Worm (Caenorhabditis elegans) whole organism, L4 larva: ENCODE measurements around the gene H41C03.3.

Experiments
- D1046.2 ChIP-seq: fragments of 200-800 bp; sonication (Bioruptor generic); IDR thresholded peaks from 2 replicates; pipeline ENCODE4 v1.3.6; 2022; ENCODE audit warnings: missing genetic modification characterization, missing compliant biosample characterization
- F10B5.3 ChIP-seq: sonication (generic microtip); optimal IDR thresholded peaks from 2 replicates; lab custom pipeline; 2016; ENCODE audit warnings: mild to moderate bottlenecking, missing genetic modification characterization, missing compliant biosample characterization
- T20F7.1 ChIP-seq: fragments of 200-800 bp; sonication (Bioruptor generic); optimal IDR thresholded peaks from 2 replicates; lab custom pipeline; 2018; ENCODE audit warnings: mild to moderate bottlenecking, missing genetic modification characterization, missing compliant biosample characterization
- Y5F2A.4 ChIP-seq: fragments of 200-800 bp; sonication (Bioruptor generic); optimal IDR thresholded peaks from 2 replicates; lab custom pipeline; 2018; ENCODE audit warnings: mild to moderate bottlenecking, missing genetic modification characterization, missing compliant biosample characterization
- Y75B8A.6 ChIP-seq: fragments of 200-800 bp; sonication (Bioruptor generic); IDR thresholded peaks from 2 replicates; pipeline ENCODE4 v1.3.6; 2022; ENCODE audit warnings: missing genetic modification reagents, missing genetic modification characterization, missing compliant biosample characterization
- ZK337.2 ChIP-seq: fragments of 200-800 bp; sonication (Bioruptor generic); IDR thresholded peaks from 2 replicates; pipeline ENCODE4 v1.3.6; 2022; ENCODE audit warnings: missing genetic modification reagents, missing genetic modification characterization, missing compliant biosample characterization
- ZK546.5 ChIP-seq, 2 experiments: sonication (generic microtip); optimal IDR thresholded peaks; 2 replicates each; lab custom pipeline; 2017; ENCODE audit warnings: missing biosample characterization in 2 of 2, missing genetic modification characterization in 2 of 2
- aha-1 ChIP-seq: fragments of 150-350 bp; peaks from one replicate; lab custom pipeline; 2014; ENCODE audit warnings: missing biosample characterization, missing genetic modification characterization
- ama-1 ChIP-seq: fragments of 150-350 bp; optimal IDR thresholded peaks from 2 replicates; lab custom pipeline; 2014; ENCODE audit warnings: inconsistent platforms, mixed read lengths
- arid-1 ChIP-seq: fragments of 200-800 bp; sonication (Bioruptor generic); conservative IDR thresholded peaks from 2 replicates; pipeline ENCODE4 v1.3.6; 2022; ENCODE audit warnings: missing genetic modification reagents, missing genetic modification characterization, missing compliant biosample characterization
- ceh-20 ChIP-seq: fragments of 200-800 bp; sonication (Bioruptor generic); IDR thresholded peaks from 2 replicates; pipeline ENCODE4 v1.3.6; 2022; ENCODE audit warnings: missing genetic modification reagents, missing genetic modification characterization, missing compliant biosample characterization
- ceh-28 ChIP-seq: fragments of 150-350 bp; optimal IDR thresholded peaks from 2 replicates; lab custom pipeline; 2014; ENCODE audit warnings: missing biosample characterization, missing genetic modification reagents, missing genetic modification characterization
- ceh-62 ChIP-seq: sonication (generic microtip); optimal IDR thresholded peaks from 2 replicates; lab custom pipeline; 2017; ENCODE audit warnings: missing biosample characterization, missing genetic modification characterization
- daf-16 ChIP-seq, 3 experiments: sonication (generic microtip); optimal IDR thresholded peaks; 2 replicates each; lab custom pipeline; 2016 to 2017; ENCODE audit warnings: missing genetic modification characterization in 3 of 3, missing genetic modification reagents in 3 of 3, mild to moderate bottlenecking in 2 of 3, missing compliant biosample characterization in 2 of 3, missing biosample characterization in 1 of 3, moderate library complexity in 1 of 3
- daf-19 ChIP-seq: fragments of 200-800 bp; sonication (Bioruptor generic); conservative IDR thresholded peaks from 2 replicates; pipeline ENCODE4 v1.3.6; 2022; ENCODE audit warnings: missing genetic modification characterization, missing compliant biosample characterization
- dmd-6 ChIP-seq: fragments of 200-800 bp; sonication (Bioruptor generic); IDR thresholded peaks from 2 replicates; pipeline ENCODE4 v1.3.6; 2022; ENCODE audit warnings: missing genetic modification reagents, missing genetic modification characterization, missing compliant biosample characterization
- dmd-9 ChIP-seq: fragments of 200-800 bp; sonication (Bioruptor generic); IDR thresholded peaks from 2 replicates; pipeline ENCODE4 v1.3.6; 2022; ENCODE audit warnings: missing genetic modification reagents, missing genetic modification characterization, missing compliant biosample characterization
- dpl-1 ChIP-seq: fragments of 150-350 bp; optimal IDR thresholded peaks from 2 replicates; lab custom pipeline; 2014; ENCODE audit warnings: missing biosample characterization, missing genetic modification reagents, missing genetic modification characterization
- duxl-1 ChIP-seq: sonication (generic microtip); optimal IDR thresholded peaks from 2 replicates; lab custom pipeline; 2016; ENCODE audit warnings: mild to moderate bottlenecking, missing genetic modification characterization, moderate library complexity, missing compliant biosample characterization; ENCODE audit not compliant: poor library complexity
- dve-1 ChIP-seq: sonication (generic microtip); optimal IDR thresholded peaks from 2 replicates; lab custom pipeline; 2017; ENCODE audit warnings: antibody characterized with exemption, mild to moderate bottlenecking, missing genetic modification characterization, missing compliant biosample characterization; ENCODE audit not compliant: insufficient read depth
- egl-43 ChIP-seq: fragments of 200-800 bp; sonication (Bioruptor generic); IDR thresholded peaks from 2 replicates; pipeline ENCODE4 v1.3.6; 2022; ENCODE audit warnings: missing genetic modification reagents, missing genetic modification characterization, missing compliant biosample characterization
- gei-8 ChIP-seq: fragments of 200-800 bp; sonication (Bioruptor generic); optimal IDR thresholded peaks from 2 replicates; lab custom pipeline; 2018; ENCODE audit warnings: mild to moderate bottlenecking, missing genetic modification characterization, missing compliant biosample characterization
- hlh-30 ChIP-seq: sonication (generic microtip); optimal IDR thresholded peaks from 2 replicates; lab custom pipeline; 2017; ENCODE audit warnings: antibody characterized with exemption, mild to moderate bottlenecking, missing genetic modification characterization, missing compliant biosample characterization; ENCODE audit not compliant: insufficient read depth
- hmg-1.1 ChIP-seq: fragments of 200-800 bp; sonication (Bioruptor generic); IDR thresholded peaks from 2 replicates; pipeline ENCODE4 v1.3.6; 2022; ENCODE audit warnings: missing genetic modification reagents, missing genetic modification characterization, missing compliant biosample characterization
- jun-1 ChIP-seq: fragments of 150-350 bp; optimal IDR thresholded peaks from 2 replicates; lab custom pipeline; 2014; ENCODE audit warnings: missing biosample characterization, missing genetic modification reagents, missing genetic modification characterization
- lim-7 ChIP-seq: fragments of 200-800 bp; sonication (Bioruptor generic); IDR thresholded peaks from 2 replicates; pipeline ENCODE4 v1.3.6; 2022; ENCODE audit warnings: missing genetic modification characterization, missing compliant biosample characterization
- lin-1 ChIP-seq: fragments of 200-800 bp; sonication (Bioruptor generic); IDR thresholded peaks from 2 replicates; pipeline ENCODE4 v1.3.6; 2022; ENCODE audit warnings: missing genetic modification reagents, missing genetic modification characterization, missing compliant biosample characterization
- lin-29 ChIP-seq: fragments of 200-800 bp; sonication (Bioruptor generic); IDR thresholded peaks from 2 replicates; pipeline ENCODE4 v1.3.6; 2022; ENCODE audit warnings: missing genetic modification reagents, missing genetic modification characterization, missing compliant biosample characterization
- lin-39 ChIP-seq: fragments of 150-350 bp; optimal IDR thresholded peaks from 2 replicates; lab custom pipeline; 2014; ENCODE audit warnings: missing biosample characterization, missing genetic modification reagents, missing genetic modification characterization
- lsy-2 ChIP-seq, 2 experiments: fragments of 150-350 bp in 1 of 2; sonication (generic microtip) in 1 of 2; optimal IDR thresholded peaks; 2 replicates each; lab custom pipeline; 2014 to 2017; ENCODE audit warnings: missing biosample characterization in 2 of 2, missing genetic modification characterization in 2 of 2
- madf-5 ChIP-seq, 2 experiments: fragments of 200-800 bp; sonication (Bioruptor generic); IDR thresholded peaks; 2 replicates each; pipeline ENCODE4 v1.3.6; 2022; ENCODE audit warnings: missing compliant biosample characterization in 2 of 2, missing genetic modification characterization in 2 of 2
- mdt-29 ChIP-seq: fragments of 200-800 bp; sonication (Bioruptor generic); IDR thresholded peaks from 2 replicates; pipeline ENCODE4 v1.3.6; 2022; ENCODE audit warnings: missing genetic modification reagents, missing genetic modification characterization, missing compliant biosample characterization
- mxl-2 ChIP-seq: fragments of 200-800 bp; sonication (Bioruptor generic); conservative IDR thresholded peaks from 2 replicates; pipeline ENCODE4 v1.3.6; 2022; ENCODE audit warnings: missing genetic modification reagents, missing genetic modification characterization, missing compliant biosample characterization
- nhr-111 ChIP-seq: fragments of 200-800 bp; sonication (Bioruptor generic); optimal IDR thresholded peaks from 2 replicates; lab custom pipeline; 2018; ENCODE audit warnings: mild to moderate bottlenecking, missing genetic modification characterization, missing compliant biosample characterization
- nhr-25 ChIP-seq: sonication (generic microtip); optimal IDR thresholded peaks from 2 replicates; lab custom pipeline; 2017; ENCODE audit warnings: missing genetic modification characterization, mild to moderate bottlenecking, missing compliant biosample characterization, antibody characterized with exemption, moderate library complexity, borderline replicate concordance; ENCODE audit not compliant: insufficient read depth
- nhr-28 ChIP-seq: fragments of 150-350 bp; optimal IDR thresholded peaks from 2 replicates; lab custom pipeline; 2014; ENCODE audit warnings: missing biosample characterization, missing genetic modification characterization
- nhr-6 ChIP-seq: fragments of 150-350 bp; optimal IDR thresholded peaks from 2 replicates; lab custom pipeline; 2014; ENCODE audit warnings: missing biosample characterization, missing genetic modification characterization
- nhr-77 ChIP-seq: fragments of 150-350 bp; optimal IDR thresholded peaks from 2 replicates; lab custom pipeline; 2014; ENCODE audit warnings: missing biosample characterization, missing genetic modification characterization
- pqm-1 ChIP-seq: sonication (generic microtip); optimal IDR thresholded peaks from 2 replicates; lab custom pipeline; 2017; ENCODE audit warnings: missing biosample characterization, missing genetic modification characterization
- rbr-2 ChIP-seq: sonication (generic microtip); optimal IDR thresholded peaks from 2 replicates; lab custom pipeline; 2016; ENCODE audit warnings: missing genotype, missing genetic modification characterization, missing compliant biosample characterization
- snpc-4 ChIP-seq: fragments of 150-350 bp; optimal IDR thresholded peaks from 2 replicates; lab custom pipeline; 2014; ENCODE audit warnings: missing biosample characterization, missing genetic modification characterization
- spr-3 ChIP-seq: fragments of 200-800 bp; sonication (Bioruptor generic); optimal IDR thresholded peaks from 2 replicates; lab custom pipeline; 2018; ENCODE audit warnings: mild to moderate bottlenecking, missing genetic modification characterization, missing compliant biosample characterization
- tra-1 ChIP-seq: fragments of 200-800 bp; sonication (Bioruptor generic); IDR thresholded peaks from 2 replicates; pipeline ENCODE4 v1.3.6; 2022; ENCODE audit warnings: missing genetic modification reagents, missing genetic modification characterization, missing compliant biosample characterization
- unc-39 ChIP-seq: sonication (generic microtip); optimal IDR thresholded peaks from 2 replicates; lab custom pipeline; 2017; ENCODE audit warnings: missing biosample characterization, missing genetic modification characterization
- unc-62 ChIP-seq, 3 experiments: fragments of 150-350 bp in 1 of 3; sonication (generic microtip); optimal IDR thresholded peaks in 2 of 3; peaks in 1 of 3; 1 replicate in 1 of 3; 2 replicates in 2 of 3; lab custom pipeline; 2014 to 2017; ENCODE audit warnings: missing biosample characterization in 3 of 3, missing genetic modification characterization in 3 of 3, missing genetic modification reagents in 3 of 3, missing genotype in 1 of 3
- vab-7 ChIP-seq: fragments of 200-800 bp; sonication (Bioruptor generic); IDR thresholded peaks from 2 replicates; pipeline ENCODE4 v1.3.6; 2022; ENCODE audit warnings: missing genetic modification reagents, missing genetic modification characterization, missing compliant biosample characterization
- zip-11 ChIP-seq: fragments of 200-800 bp; sonication (Bioruptor generic); IDR thresholded peaks from 2 replicates; pipeline ENCODE4 v1.3.6; 2022; ENCODE audit warnings: missing genetic modification characterization, missing compliant biosample characterization
- zip-2 ChIP-seq: fragments of 150-350 bp; optimal IDR thresholded peaks from 2 replicates; lab custom pipeline; 2014; ENCODE audit warnings: missing biosample characterization, missing genetic modification characterization
- ztf-11 ChIP-seq: fragments of 150-350 bp; optimal IDR thresholded peaks from 2 replicates; lab custom pipeline; 2014; ENCODE audit warnings: missing biosample characterization, missing genetic modification characterization
- ztf-7 ChIP-seq: fragments of 150-350 bp; optimal IDR thresholded peaks from 2 replicates; lab custom pipeline; 2014; ENCODE audit warnings: missing biosample characterization, missing genetic modification characterization

Gene H41C03.3

ce11 chrII:5844694-5845129 lies 865 bp upstream of the H41C03.3 start (continued):
- TF ChIP-seq hlh-30 (peak; percentile 96), unc-39 (tag; lab: Kevin White, UChicago) (peak; percentile 75), nhr-111 (peak; percentile 89), zip-2 (peak; percentile 91), ceh-62 (tag; lab: Kevin White, UChicago) (peak; percentile 44), lim-7 (GFP tag; lab: Robert Waterston, UW) (peak; percentile 76), dmd-9 (peak; percentile 99), ama-1 (lab: Kevin White, UChicago) (peak; percentile 100), Y75B8A.6 (peak; percentile 78), madf-5 (GFP tag; IDR thresholded peaks at IDR 0.05; lab: Robert Waterston, UW) (peak; percentile 5 to 96; a peak in 3 of 4 replicates), arid-1 (GFP tag; lab: Robert Waterston, UW) (peak; percentile 96), jun-1 (tag; lab: Kevin White, UChicago) (peak; percentile 98), D1046.2 (GFP tag; lab: Robert Waterston, UW) (peak; percentile 92), gei-8 (GFP tag; lab: Kevin White, UChicago) (peak; percentile 94), unc-62 (GFP tag; optimal IDR thresholded peaks at IDR 0.05 in 1 of 2; lab: Kevin White, UChicago) (peak; percentile 85 to 100), unc-62 (tag; optimal IDR thresholded peaks at IDR 0.05; lab: Kevin White, UChicago) (peak; percentile 50), spr-3 (GFP tag; lab: Kevin White, UChicago) (peak; percentile 97), ceh-28 (tag; lab: Kevin White, UChicago) (peak; percentile 49), ztf-7 (tag; lab: Kevin White, UChicago) (peak; percentile 91), T20F7.1 (peak; percentile 93), lin-1 (GFP tag; lab: Robert Waterston, UW) (peak; percentile 95), rbr-2 (tag; lab: Kevin White, UChicago) (peak; percentile 99), egl-43 (peak; percentile 99), nhr-28 (tag; lab: Kevin White, UChicago) (peak; percentile 96), ZK546.5 (tag; optimal IDR thresholded peaks at IDR 0.05; lab: Kevin White, UChicago) (peak; percentile 58 to 72), daf-16 (GFP tag; optimal IDR thresholded peaks at IDR 0.05; lab: Kevin White, UChicago) (peak; percentile 89 to 97), daf-16 (tag; optimal IDR thresholded peaks at IDR 0.05; lab: Kevin White, UChicago) (peak; percentile 89), lsy-2 (tag; optimal IDR thresholded peaks at IDR 0.05; lab: Kevin White, UChicago) (peak; percentile 94 to 97), hmg-1.1 (GFP tag; lab: Robert Waterston, UW) (peak; percentile 100), mdt-29 (peak; percentile 99), lin-39 (tag; lab: Kevin White, UChicago) (peak; percentile 85), Y5F2A.4 (GFP tag; lab: Kevin White, UChicago) (peak; percentile 88), lin-29 (peak; percentile 92), nhr-25 (tag; lab: Kevin White, UChicago) (peak; percentile 96), dve-1 (tag; lab: Kevin White, UChicago) (peak; percentile 100), mxl-2 (peak; percentile 86), ZK337.2 (GFP tag; lab: Robert Waterston, UW) (peak; percentile 78), dmd-6 (GFP tag; lab: Robert Waterston, UW) (peak; percentile 99), F10B5.3 (peak; percentile 95), nhr-77 (peak; percentile 98), aha-1 (peak; percentile 100), vab-7 (GFP tag; lab: Robert Waterston, UW) (peak; percentile 87), dpl-1 (peak; percentile 87), duxl-1 (tag; lab: Kevin White, UChicago) (peak; percentile 96), daf-19 (GFP tag; lab: Robert Waterston, UW) (peak; percentile 99), ceh-20 (peak; percentile 99), ztf-11 (tag; lab: Kevin White, UChicago) (peak; percentile 47), snpc-4 (tag; lab: Kevin White, UChicago) (peak; percentile 98), nhr-6 (peak; percentile 96), pqm-1 (tag; lab: Kevin White, UChicago) (peak; percentile 53), zip-11 (GFP tag; lab: Robert Waterston, UW) (0 out of 2 replicates have a peak, but pooled peaks have one; percentile 52), tra-1 (GFP tag; lab: Robert Waterston, UW) (peak; percentile 98)
